Worm (Caenorhabditis elegans) whole organism, L4/young adult: ENCODE data around the gene F35F10.1.

Source experiments
- dao-5 ChIP-seq: sonication (generic microtip); optimal IDR thresholded peaks from 2 replicates; lab custom pipeline; 2016; ENCODE audit warnings: missing genotype, missing genetic modification characterization, moderate library complexity, missing compliant biosample characterization
- him-1 ChIP-seq: sonication (generic microtip); optimal IDR thresholded peaks from 2 replicates; lab custom pipeline; 2016; ENCODE audit warnings: missing genotype, missing genetic modification reagents, missing genetic modification characterization, missing compliant biosample characterization

- TF ChIP-seq him-1: no peak
- no peak for TF ChIP-seq dao-5 (tag; lab: Kevin White, UChicago)
Measured at ce11 chrV:3273577-3274100, 42.5 kb upstream of the F35F10.1 start, which contains the start of gene T28A11.4.
